Worm (Caenorhabditis elegans): ENCODE results near the gene sdz-5.
A peak's percentile ranks its signal among the peaks of the same experiment; 100 is the strongest.

ce11 chrII:2973940-2974402 lies 34.5 kb upstream of the sdz-5 start:
- TF ChIP-seq flt-1 (GFP tag; IDR thresholded peaks at IDR 0.05): peak; percentile 21; the same call in 1 of the 2 replicates
- no peak for TF ChIP-seq tbx-11 (GFP tag; IDR thresholded peaks at IDR 0.05)
- TF ChIP-seq pes-1 (GFP tag; IDR thresholded peaks at IDR 0.05): 0 out of 2 replicates have a peak, but pooled peaks have one; percentile 29
- TF ChIP-seq hmg-4 (GFP tag; optimal IDR thresholded peaks at IDR 0.05): peak; percentile 9
- TF ChIP-seq scrt-1 (GFP tag; IDR thresholded peaks at IDR 0.05): no peak
- no peak for TF ChIP-seq hmbx-1 (tag; optimal IDR thresholded peaks at IDR 0.05)

Measured in whole organism, early embryonic.